Fruit fly (Drosophila melanogaster) Kc167 (cell line): ENCODE data around the gene Edg84A.

Experiments used
- Myc ChIP-seq: fragments of >200 bp; optimal IDR thresholded peaks from 2 replicates; lab custom pipeline; 2017; ENCODE audit warnings: missing external identifiers
- Sin3A ChIP-seq: fragments of >200 bp; optimal IDR thresholded peaks from 2 replicates; lab custom pipeline; 2018; ENCODE audit warnings: missing external identifiers
- h ChIP-seq: fragments of >200 bp; optimal IDR thresholded peaks from 3 replicates; lab custom pipeline; 2018; ENCODE audit warnings: missing external identifiers
- insv ChIP-seq: fragments of >200 bp; optimal IDR thresholded peaks from 3 replicates; lab custom pipeline; 2018; ENCODE audit warnings: missing external identifiers
- psq ChIP-seq: fragments of >200 bp; optimal IDR thresholded peaks from 2 replicates; lab custom pipeline; 2017; ENCODE audit warnings: missing external identifiers
- ttk ChIP-seq: sonication (Bioruptor generic); optimal IDR thresholded peaks from 2 replicates; lab custom pipeline; 2017; ENCODE audit warnings: missing external identifiers

Gene Edg84A

DNA sequence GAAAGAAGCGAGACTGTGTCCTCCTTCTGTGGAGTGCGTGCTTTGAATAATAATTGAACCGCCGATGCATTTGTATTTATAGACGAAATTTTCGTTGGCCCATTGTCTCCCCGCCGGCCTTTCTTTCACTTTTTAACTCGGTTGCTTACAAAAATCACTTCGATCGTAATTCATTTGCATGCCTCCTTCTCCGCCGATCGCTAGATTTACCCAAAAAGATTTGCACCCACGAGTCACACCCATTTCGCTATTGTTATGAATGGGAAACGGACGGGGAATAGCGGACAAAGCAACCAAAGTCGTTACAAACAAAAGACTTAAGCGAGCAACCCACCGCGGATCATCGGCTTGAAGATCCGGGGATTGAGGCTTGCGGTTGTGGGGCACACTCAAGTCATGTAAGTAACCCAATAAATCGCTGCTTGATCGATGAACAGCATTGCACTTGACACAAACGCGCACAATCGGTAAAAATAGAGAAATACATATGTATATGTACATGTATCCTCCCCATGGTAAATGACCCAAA lies 12.0 kb downstream of the Edg84A start, which contains the start of gene Ccp84Ac:
Ccp84Ac (minus strand) TSS at position 51 of the 529 bp plus-strand sequence.
- TF ChIP-seq insv (lab: Kevin White, UChicago): no peak
- TF ChIP-seq ttk: no peak
- TF ChIP-seq Myc (lab: Kevin White, UChicago): no peak

DNA sequence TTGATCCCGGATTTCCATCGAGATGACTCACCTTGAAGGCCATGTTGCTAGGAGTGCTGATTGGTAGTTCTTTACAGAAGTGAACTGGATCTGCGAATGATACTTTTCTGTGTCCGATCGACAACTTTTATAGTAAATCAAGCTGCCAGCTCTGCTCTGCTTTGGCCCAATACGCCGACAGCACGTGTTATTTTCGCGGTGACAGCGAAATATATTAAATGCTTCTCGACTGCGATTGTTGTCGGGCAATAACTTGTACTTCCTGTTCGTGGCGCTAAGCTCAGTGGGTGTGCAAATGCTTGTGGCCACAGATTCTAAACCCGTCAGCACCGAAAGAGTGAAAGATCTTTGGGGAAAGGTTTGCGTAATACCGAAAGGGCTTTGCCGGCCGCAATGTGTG lies 18.5 kb downstream of the Edg84A start, which contains the start of gene Ccp84Ab:
Ccp84Ab (minus strand) TSS at position 101 of the 400 bp plus-strand sequence.
- TF ChIP-seq insv (lab: Kevin White, UChicago) (no peak), ttk (no peak), Myc (lab: Kevin White, UChicago) (no peak), h (lab: Kevin White, UChicago) (no peak), Sin3A (no peak), psq (lab: Kevin White, UChicago) (no peak)

DNA sequence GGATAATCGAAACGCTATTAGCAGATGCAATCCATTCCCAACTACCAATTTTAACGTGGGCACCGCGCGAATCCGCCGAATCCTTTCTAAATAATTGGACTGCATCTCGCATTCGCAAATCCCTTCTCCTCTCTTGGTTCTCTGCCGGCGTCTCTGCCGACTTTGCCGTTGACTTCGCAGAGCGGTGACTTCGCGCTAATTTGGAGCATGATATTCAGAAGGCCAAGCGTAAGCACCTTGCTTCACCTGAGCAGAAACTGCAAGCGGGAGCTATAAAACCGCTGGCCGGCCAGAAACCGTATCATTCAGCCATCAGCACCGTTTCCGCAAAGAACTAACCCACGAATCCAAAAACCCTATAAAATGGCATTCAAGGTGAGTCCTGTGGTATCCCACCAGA lies 19.5 kb downstream of the Edg84A start, which contains the start of gene Ccp84Aa:
Ccp84Aa (plus strand) TSS at position 301 of the 400 bp plus-strand sequence.
- no peak for TF ChIP-seq psq (lab: Kevin White, UChicago)
- no peak for TF ChIP-seq Myc (lab: Kevin White, UChicago)
- TF ChIP-seq insv (lab: Kevin White, UChicago): no peak
- no peak for TF ChIP-seq h (lab: Kevin White, UChicago)
- TF ChIP-seq ttk: no peak
- no peak for TF ChIP-seq Sin3A

- TF ChIP-seq ttk: no peak
- no peak for TF ChIP-seq psq (lab: Kevin White, UChicago)
- TF ChIP-seq Sin3A: no peak
- no peak for TF ChIP-seq Myc (lab: Kevin White, UChicago)
- TF ChIP-seq insv (lab: Kevin White, UChicago): no peak
- TF ChIP-seq h (lab: Kevin White, UChicago): no peak
These were observed 22.1 kb downstream of the Edg84A start for dm6 chr3R:6706327-6706726.

DNA sequence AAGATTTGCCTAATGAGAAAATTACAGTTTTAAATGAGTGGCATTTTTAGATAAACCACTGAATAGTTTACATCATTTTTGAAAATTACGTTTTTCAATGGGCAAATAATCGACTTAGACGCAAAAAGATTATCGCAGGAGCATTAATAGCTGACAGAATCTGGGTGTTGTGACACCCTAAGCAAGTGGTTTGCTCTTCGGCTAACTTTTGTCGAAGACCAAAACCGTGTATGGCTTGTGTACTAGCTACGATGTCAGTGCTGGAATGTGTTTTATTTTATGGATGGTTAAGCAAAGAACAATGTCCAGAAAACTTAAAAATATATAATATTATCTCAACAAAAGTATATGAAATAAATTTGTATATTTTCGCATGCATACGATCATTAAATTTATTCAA lies 24.6 kb downstream of the Edg84A start:
- no peak for TF ChIP-seq insv (lab: Kevin White, UChicago)
- no peak for TF ChIP-seq Myc (lab: Kevin White, UChicago)
- TF ChIP-seq Sin3A: no peak
- TF ChIP-seq ttk: no peak
- no peak for TF ChIP-seq h (lab: Kevin White, UChicago)
- TF ChIP-seq psq (lab: Kevin White, UChicago): no peak

- TF ChIP-seq Myc (lab: Kevin White, UChicago): no peak
- TF ChIP-seq ttk: no peak
- no peak for TF ChIP-seq insv (lab: Kevin White, UChicago)
- TF ChIP-seq Sin3A: no peak
These were observed 39.4 kb downstream of the Edg84A start for dm6 chr3R:6723537-6724171.

DNA sequence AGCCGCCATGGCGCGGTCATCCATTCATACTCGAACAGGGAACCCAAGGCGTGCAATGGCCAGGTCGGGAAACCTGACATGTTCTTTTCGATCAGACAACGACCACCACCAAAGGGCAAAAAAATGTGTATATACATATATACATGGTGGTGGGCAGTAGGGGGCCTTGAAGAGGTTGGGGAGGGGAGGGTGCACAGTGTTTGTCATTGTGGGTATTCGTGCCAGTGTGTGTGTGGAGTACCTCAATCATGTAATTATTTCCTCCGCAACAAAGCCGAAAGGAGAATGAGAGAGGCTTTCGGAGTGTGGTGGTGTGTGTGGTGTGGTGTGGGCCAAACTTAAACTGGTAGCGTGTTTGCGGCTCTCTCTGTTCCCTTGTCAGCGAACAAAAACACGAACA lies 41.9 kb downstream of the Edg84A start:
- TF ChIP-seq ttk (no peak), h (lab: Kevin White, UChicago) (no peak), Sin3A (no peak), insv (lab: Kevin White, UChicago) (no peak), psq (lab: Kevin White, UChicago) (no peak), Myc (lab: Kevin White, UChicago) (no peak)
